Worm (Caenorhabditis elegans): Measurements from ENCODE around the gene ZK593.2.

- TF ChIP-seq egrh-3 (GFP tag; IDR thresholded peaks at IDR 0.05) (no peak), dox-1 (GFP tag; IDR thresholded peaks at IDR 0.05) (no peak), unc-62 (GFP tag; optimal IDR thresholded peaks at IDR 0.05) (no peak), pha-4 (tag; optimal IDR thresholded peaks at IDR 0.05) (no peak), ccch-3 (GFP tag; optimal IDR thresholded peaks at IDR 0.05) (no peak), dpl-1 (GFP tag; optimal IDR thresholded peaks at IDR 0.05) (no peak)
Measured at ce11 chrIV:10948797-10949196, 35.6 kb downstream of the ZK593.2 start, which contains the start of gene Y69E1A.1.

Measured in whole organism, young adult.